Worm (Caenorhabditis elegans) whole organism, L4/young adult: ENCODE measurements around the gene F43C1.7.

Experiments used
- dao-5 ChIP-seq: sonication (generic microtip); optimal IDR thresholded peaks from 2 replicates; lab custom pipeline; 2016; ENCODE audit warnings: missing genotype, missing genetic modification characterization, moderate library complexity, missing compliant biosample characterization
- him-1 ChIP-seq: sonication (generic microtip); optimal IDR thresholded peaks from 2 replicates; lab custom pipeline; 2016; ENCODE audit warnings: missing genotype, missing genetic modification reagents, missing genetic modification characterization, missing compliant biosample characterization

DNA sequence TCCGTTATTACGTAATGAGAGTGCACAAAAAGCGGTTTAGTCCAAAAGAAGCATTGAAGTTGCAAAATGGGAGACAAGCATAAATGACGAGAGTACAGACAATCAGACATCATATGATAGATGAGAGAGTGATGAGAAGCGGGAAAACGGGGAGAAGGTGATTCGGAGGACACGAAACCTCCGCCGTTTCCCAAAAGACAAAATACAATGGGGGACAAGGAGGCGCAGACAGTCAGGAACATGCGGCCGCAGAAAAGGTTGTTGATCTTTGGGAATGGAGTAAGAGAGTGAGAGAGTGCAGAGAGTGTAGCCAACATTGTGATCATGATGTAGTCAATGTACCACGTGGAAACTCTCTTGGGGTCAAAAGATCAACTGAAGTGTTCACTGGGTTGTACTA, 4.7 kb downstream of the F43C1.7 start:
- TF ChIP-seq him-1 (tag; lab: Kevin White, UChicago) (peak; percentile 31), dao-5 (tag; lab: Kevin White, UChicago) (no peak)
